Worm (Caenorhabditis elegans) whole organism, L1 larva: ENCODE measurements around the gene F14D7.12.

Experiments
- egl-27 ChIP-seq, 2 experiments: fragments of 150-350 bp in 1 of 2; sonication (generic microtip); optimal IDR thresholded peaks; 3 replicates each; lab custom pipeline; 2017 to 2018; ENCODE audit warnings: missing biosample characterization in 2 of 2, missing genetic modification characterization in 2 of 2, missing genetic modification reagents in 2 of 2
- lin-15B ChIP-seq: fragments of 150-350 bp; sonication (generic microtip); optimal IDR thresholded peaks from 3 replicates; lab custom pipeline; 2014; ENCODE audit warnings: missing biosample characterization, missing genetic modification characterization

ce11 chrV:14317204-14317603, 17.4 kb downstream of the F14D7.12 start:
- TF ChIP-seq egl-27 (tag; optimal IDR thresholded peaks at IDR 0.05; lab: Kevin White, UChicago) = no peak
- TF ChIP-seq lin-15B (tag; lab: Kevin White, UChicago) = no peak
